Fruit fly (Drosophila melanogaster) whole organism, embryonic: ENCODE data around the gene CG15142.

Experiments used
- Asciz ChIP-seq: fragments of 200-800 bp; sonication (Bioruptor generic); optimal IDR thresholded peaks from 2 replicates; lab custom pipeline; 2017; ENCODE audit warnings: missing biosample characterization, mild to moderate bottlenecking, missing genetic modification characterization, missing genetic modification reagents
- Bgb ChIP-seq: fragments of 200-800 bp; sonication (Bioruptor generic); IDR thresholded peaks from 2 replicates; pipeline ENCODE4 v1.3.6; 2022; ENCODE audit warnings: missing biosample characterization, missing genetic modification characterization; ENCODE audit not compliant: partially characterized antibody
- C15 ChIP-seq: fragments of 200-800 bp; sonication (Bioruptor generic); IDR thresholded peaks from 3 replicates; pipeline ENCODE4 v1.3.6; 2022; ENCODE audit warnings: missing biosample characterization, missing genetic modification characterization
- CG10147 ChIP-seq: fragments of 200-800 bp; sonication (Bioruptor generic); optimal IDR thresholded peaks from 2 replicates; lab custom pipeline; 2019; ENCODE audit warnings: missing biosample characterization, mild to moderate bottlenecking, missing genetic modification characterization, moderate library complexity
- CG10543 ChIP-seq: fragments of 200-800 bp; sonication (Bioruptor generic); optimal IDR thresholded peaks from 3 replicates; lab custom pipeline; 2017; ENCODE audit warnings: missing biosample characterization, mild to moderate bottlenecking, missing genetic modification characterization, moderate library complexity
- CG10654 ChIP-seq: fragments of 200-800 bp; sonication (Bioruptor generic); optimal IDR thresholded peaks from 2 replicates; lab custom pipeline; 2016; ENCODE audit warnings: missing biosample characterization, missing genetic modification characterization
- CG1233 ChIP-seq: fragments of 200-800 bp; sonication (Bioruptor generic); optimal IDR thresholded peaks from 4 replicates; lab custom pipeline; 2018; ENCODE audit warnings: missing biosample characterization, mild to moderate bottlenecking, missing genetic modification characterization
- CG13775 ChIP-seq: fragments of 200-800 bp; sonication (Bioruptor generic); optimal IDR thresholded peaks from 3 replicates; lab custom pipeline; 2017; ENCODE audit warnings: missing biosample characterization, mild to moderate bottlenecking, missing genetic modification characterization
- CG17802 ChIP-seq: fragments of 200-800 bp; sonication (Bioruptor generic); optimal IDR thresholded peaks from 2 replicates; lab custom pipeline; 2018; ENCODE audit warnings: missing biosample characterization, mild to moderate bottlenecking, missing genetic modification characterization, moderate library complexity
- CG2889 ChIP-seq: fragments of 200-800 bp; sonication (Bioruptor generic); IDR thresholded peaks from 3 replicates; pipeline ENCODE4 v1.3.6; 2022; ENCODE audit warnings: missing biosample characterization, missing genetic modification characterization
- CG31224 ChIP-seq: fragments of 200-800 bp; sonication (Bioruptor generic); IDR thresholded peaks from 2 replicates; pipeline ENCODE4 v1.3.6; 2022; ENCODE audit warnings: missing biosample characterization, missing genetic modification characterization
- CG33557 ChIP-seq: fragments of 200-800 bp; sonication (Bioruptor generic); optimal IDR thresholded peaks from 2 replicates; lab custom pipeline; 2019; ENCODE audit warnings: missing biosample characterization, mild to moderate bottlenecking, missing genetic modification characterization, moderate library complexity
- CG42726 ChIP-seq: fragments of 200-800 bp; sonication (Bioruptor generic); IDR thresholded peaks from 2 replicates; pipeline ENCODE4 v1.3.6; 2022; ENCODE audit warnings: missing biosample characterization, missing genetic modification characterization; ENCODE audit not compliant: partially characterized antibody
- CG4360 ChIP-seq: fragments of 200-800 bp; sonication (Bioruptor generic); IDR thresholded peaks from 2 replicates; pipeline ENCODE4 v1.3.6; 2022; ENCODE audit warnings: missing biosample characterization, missing genetic modification characterization
- CG5180 ChIP-seq: fragments of 200-800 bp; sonication (Bioruptor generic); optimal IDR thresholded peaks from 3 replicates; lab custom pipeline; 2017; ENCODE audit warnings: missing biosample characterization, missing genetic modification characterization, mild to moderate bottlenecking, moderate library complexity, missing genetic modification reagents
- CG5245 ChIP-seq: fragments of 200-800 bp; sonication (Bioruptor generic); optimal IDR thresholded peaks from 3 replicates; lab custom pipeline; 2016; ENCODE audit warnings: missing biosample characterization, missing genetic modification characterization
- CG6791 ChIP-seq: fragments of 200-800 bp; sonication (Bioruptor generic); IDR thresholded peaks from 3 replicates; pipeline ENCODE4 v1.3.6; 2022; ENCODE audit warnings: missing biosample characterization, missing genetic modification characterization; ENCODE audit not compliant: partially characterized antibody
- CG7357 ChIP-seq: fragments of 200-800 bp; sonication (Bioruptor generic); IDR thresholded peaks from 3 replicates; pipeline ENCODE4 v1.3.6; 2022; ENCODE audit warnings: missing biosample characterization, missing genetic modification characterization
- CG7839 ChIP-seq: fragments of 200-800 bp; sonication (Bioruptor generic); optimal IDR thresholded peaks from 3 replicates; lab custom pipeline; 2018; ENCODE audit warnings: missing biosample characterization, mild to moderate bottlenecking, missing genetic modification characterization, moderate library complexity
- CG7963 ChIP-seq: fragments of 200-800 bp; sonication (Bioruptor generic); IDR thresholded peaks from 3 replicates; pipeline ENCODE4 v1.3.6; 2022; ENCODE audit warnings: missing biosample characterization, missing genetic modification characterization; ENCODE audit not compliant: partially characterized antibody
- Camta ChIP-seq: fragments of 200-800 bp; sonication (Bioruptor generic); optimal IDR thresholded peaks from 2 replicates; lab custom pipeline; 2016; ENCODE audit warnings: missing biosample characterization, missing genetic modification characterization
- D ChIP-seq, 2 experiments: fragments of 200-800 bp in 1 of 2; fragments of >200 bp in 1 of 2; sonication (Bioruptor generic) in 1 of 2; optimal IDR thresholded peaks; 2 replicates in 1 of 2; 3 replicates in 1 of 2; lab custom pipeline; 2017; ENCODE audit warnings: mild to moderate bottlenecking in 1 of 2, missing biosample characterization in 1 of 2, missing genetic modification characterization in 1 of 2, missing genetic modification reagents in 1 of 2
- Dad ChIP-seq: fragments of 200-800 bp; sonication (Bioruptor generic); optimal IDR thresholded peaks from 3 replicates; lab custom pipeline; 2016; ENCODE audit warnings: missing biosample characterization, missing genetic modification characterization
- Dip2 ChIP-seq: fragments of 200-800 bp; sonication (Bioruptor generic); IDR thresholded peaks from 2 replicates; pipeline ENCODE4 v1.3.6; 2022; ENCODE audit warnings: missing biosample characterization, missing genetic modification characterization
- Dip3 ChIP-seq: fragments of 200-800 bp; sonication (Bioruptor generic); optimal IDR thresholded peaks from 3 replicates; lab custom pipeline; 2016; ENCODE audit warnings: missing biosample characterization, missing genetic modification characterization
- HLH4C ChIP-seq: fragments of 200-800 bp; sonication (Bioruptor generic); IDR thresholded peaks from 3 replicates; pipeline ENCODE4 v1.3.6; 2022; ENCODE audit warnings: missing biosample characterization, missing genetic modification characterization; ENCODE audit not compliant: partially characterized antibody
- Nf-YB ChIP-seq: fragments of 200-800 bp; sonication (Bioruptor generic); optimal IDR thresholded peaks from 3 replicates; lab custom pipeline; 2019; ENCODE audit warnings: missing biosample characterization, mild to moderate bottlenecking, missing genetic modification characterization, moderate library complexity
- Sox100B ChIP-seq: fragments of 200-800 bp; sonication (Bioruptor generic); optimal IDR thresholded peaks from 3 replicates; lab custom pipeline; 2018; ENCODE audit warnings: missing biosample characterization, mild to moderate bottlenecking, missing genetic modification characterization
- Xrp1 ChIP-seq: fragments of 200-800 bp; sonication (Bioruptor generic); IDR thresholded peaks from 2 replicates; pipeline ENCODE4 v1.3.6; 2022; ENCODE audit warnings: missing biosample characterization, missing genetic modification characterization
- al ChIP-seq: fragments of 200-800 bp; sonication (Bioruptor generic); IDR thresholded peaks from 2 replicates; pipeline ENCODE4 v1.3.6; 2022; ENCODE audit warnings: missing biosample characterization, missing genetic modification characterization
- az2 ChIP-seq: fragments of 200-800 bp; sonication (Bioruptor generic); optimal IDR thresholded peaks from 3 replicates; lab custom pipeline; 2016; ENCODE audit warnings: missing biosample characterization, missing genetic modification characterization
- caup ChIP-seq: fragments of 200-800 bp; sonication (Bioruptor generic); optimal IDR thresholded peaks from 3 replicates; lab custom pipeline; 2017; ENCODE audit warnings: missing biosample characterization, mild to moderate bottlenecking, missing genetic modification characterization, moderate library complexity; ENCODE audit not compliant: severe bottlenecking
- corto ChIP-seq: fragments of 200-800 bp; sonication (Bioruptor generic); optimal IDR thresholded peaks from 2 replicates; lab custom pipeline; 2016; ENCODE audit warnings: missing biosample characterization, mild to moderate bottlenecking, missing genetic modification characterization, moderate library complexity
- cwo ChIP-seq: fragments of 200-800 bp; sonication (Bioruptor generic); optimal IDR thresholded peaks from 3 replicates; lab custom pipeline; 2017; ENCODE audit warnings: missing biosample characterization, missing genetic modification characterization, mild to moderate bottlenecking, moderate library complexity, missing genetic modification reagents
- ems ChIP-seq: fragments of 200-800 bp; sonication (Bioruptor generic); optimal IDR thresholded peaks from 3 replicates; lab custom pipeline; 2016; ENCODE audit warnings: missing biosample characterization, missing genetic modification characterization
- exex ChIP-seq: fragments of 200-800 bp; sonication (Bioruptor generic); optimal IDR thresholded peaks from 4 replicates; lab custom pipeline; 2018; ENCODE audit warnings: missing biosample characterization, mild to moderate bottlenecking, missing genetic modification characterization, moderate library complexity
- fd3F ChIP-seq: fragments of 200-800 bp; sonication (Bioruptor generic); optimal IDR thresholded peaks from 2 replicates; lab custom pipeline; 2018; ENCODE audit warnings: missing biosample characterization, mild to moderate bottlenecking, missing genetic modification characterization, moderate library complexity
- ftz-f1 ChIP-seq: fragments of 200-800 bp; sonication (Bioruptor generic); optimal IDR thresholded peaks from 2 replicates; lab custom pipeline; 2016; ENCODE audit warnings: missing biosample characterization, missing genetic modification characterization
- hb ChIP-seq: fragments of 200-800 bp; sonication (Bioruptor generic); IDR thresholded peaks from 3 replicates; pipeline ENCODE4 v1.3.6; 2022; ENCODE audit warnings: missing biosample characterization, missing genetic modification characterization; ENCODE audit not compliant: partially characterized antibody
- mld ChIP-seq: fragments of 200-800 bp; sonication (Bioruptor generic); IDR thresholded peaks from 3 replicates; pipeline ENCODE4 v1.3.6; 2022; ENCODE audit warnings: missing biosample characterization, missing genetic modification characterization; ENCODE audit not compliant: partially characterized antibody
- run ChIP-seq: fragments of 200-800 bp; sonication (Bioruptor generic); optimal IDR thresholded peaks from 3 replicates; lab custom pipeline; 2018; ENCODE audit warnings: missing biosample characterization, mild to moderate bottlenecking, missing genetic modification characterization
- scrt ChIP-seq: fragments of 200-800 bp; sonication (Bioruptor generic); optimal IDR thresholded peaks from 2 replicates; lab custom pipeline; 2018; ENCODE audit warnings: missing biosample characterization, mild to moderate bottlenecking, missing genetic modification characterization, moderate library complexity
- sima ChIP-seq: fragments of 200-800 bp; sonication (Bioruptor generic); optimal IDR thresholded peaks from 2 replicates; lab custom pipeline; 2016; ENCODE audit warnings: missing biosample characterization, missing genetic modification characterization
- unc-4 ChIP-seq: fragments of 200-800 bp; sonication (Bioruptor generic); IDR thresholded peaks from 2 replicates; pipeline ENCODE4 v1.3.6; 2022; ENCODE audit warnings: missing biosample characterization, missing genetic modification characterization; ENCODE audit not compliant: partially characterized antibody
- unpg ChIP-seq: fragments of 200-800 bp; sonication (Bioruptor generic); optimal IDR thresholded peaks from 3 replicates; lab custom pipeline; 2018; ENCODE audit warnings: missing biosample characterization, mild to moderate bottlenecking, missing genetic modification characterization, moderate library complexity
- usp ChIP-seq: fragments of >200 bp; optimal IDR thresholded peaks from 2 replicates; lab custom pipeline; 2017; ENCODE audit warnings: missing biosample characterization, missing genetic modification characterization

Gene CG15142

DNA sequence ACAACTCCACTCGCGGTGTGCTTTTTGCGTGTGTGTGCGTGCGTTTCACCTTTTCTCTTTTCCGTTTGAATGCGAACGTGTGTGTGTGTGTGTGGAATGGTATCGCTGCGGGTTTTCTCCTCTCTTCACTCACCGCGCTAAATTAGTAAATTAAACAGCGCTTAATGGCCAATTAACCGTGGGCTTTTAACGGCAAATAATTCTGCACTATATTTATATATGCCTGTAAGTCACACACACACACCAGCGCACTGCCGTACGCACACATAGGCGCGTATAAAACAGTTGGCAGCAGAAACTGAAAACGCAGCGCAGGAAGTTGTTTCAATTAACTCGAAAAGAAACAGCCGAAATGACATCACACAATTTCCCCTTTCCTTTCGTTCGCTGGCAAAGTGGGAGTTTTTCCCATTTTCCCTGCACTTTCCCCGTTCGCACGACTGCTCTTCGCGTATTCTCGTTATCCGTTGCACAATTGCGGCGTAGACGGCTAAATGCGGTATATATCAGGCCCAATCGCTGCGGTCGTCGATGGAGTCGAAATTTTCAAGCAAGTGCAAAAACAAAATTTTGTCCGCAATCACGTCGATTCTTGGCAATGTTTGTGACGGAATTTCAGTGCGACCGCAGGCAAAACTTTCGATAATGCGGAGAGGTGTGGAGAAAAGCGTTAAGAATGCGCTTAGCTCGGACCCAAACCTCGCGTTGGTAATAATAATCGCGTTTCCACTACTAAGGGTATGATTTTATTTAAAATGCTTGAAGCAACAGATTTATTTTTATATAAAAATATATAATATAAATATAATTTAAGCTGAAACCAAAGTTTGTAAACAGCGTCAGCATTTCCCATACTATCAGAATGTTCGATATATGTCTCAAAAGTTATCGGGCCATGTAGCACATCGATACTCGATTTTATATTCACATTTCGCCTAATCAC lies 25.8 kb downstream of the CG15142 start, which contains the start of gene BicD (continued):
- no peak for TF ChIP-seq az2 (GFP tag; lab: Kevin White, UChicago)
- TF ChIP-seq CG7963 (GFP tag; lab: Robert Waterston, UW): 0 out of 3 replicates have a peak, but pooled peaks have one; percentile 9
- TF ChIP-seq CG17802: peak; percentile 46
- no peak for TF ChIP-seq unpg (GFP tag; lab: Kevin White, UChicago)
- peak; percentile 35; the same call in 1 of the 2 replicates for TF ChIP-seq CG42726 (GFP tag; lab: Robert Waterston, UW)
- TF ChIP-seq Bgb: peak; percentile 56
- TF ChIP-seq Nf-YB: no peak
- TF ChIP-seq run (tag; lab: Kevin White, UChicago): peak; percentile 12
- TF ChIP-seq CG5245 (GFP tag; lab: Kevin White, UChicago): no peak
- TF ChIP-seq CG5180: no peak
- no peak for TF ChIP-seq Xrp1 (GFP tag; lab: Robert Waterston, UW)
- no peak for TF ChIP-seq Sox100B
- no peak for TF ChIP-seq Dip3 (GFP tag; lab: Kevin White, UChicago)
- peak; percentile 80 for TF ChIP-seq HLH4C (GFP tag; lab: Robert Waterston, UW)
- TF ChIP-seq unc-4 (GFP tag; lab: Robert Waterston, UW): peak; percentile 78
- TF ChIP-seq exex (tag; lab: Kevin White, UChicago): peak; percentile 94
- TF ChIP-seq mld (GFP tag; lab: Robert Waterston, UW): no peak
- TF ChIP-seq CG6791: peak; percentile 63; the same call in 1 of the 3 replicates
- TF ChIP-seq cwo: no peak
- no peak for TF ChIP-seq CG31224
- TF ChIP-seq CG2889 (GFP tag; lab: Robert Waterston, UW): no peak
- peak; percentile 22 for TF ChIP-seq scrt (GFP tag; lab: Kevin White, UChicago)
- TF ChIP-seq usp (GFP tag; lab: Kevin White, UChicago): no peak
- no peak for TF ChIP-seq Dip2
- no peak for TF ChIP-seq CG1233
- TF ChIP-seq caup (GFP tag; lab: Kevin White, UChicago): peak; percentile 1
- TF ChIP-seq ftz-f1 (GFP tag; lab: Kevin White, UChicago): no peak
- TF ChIP-seq hb (GFP tag; lab: Robert Waterston, UW): no peak; the same call in 2 of the 3 replicates
- no peak for TF ChIP-seq fd3F
- TF ChIP-seq Dad (GFP tag; lab: Kevin White, UChicago): no peak
- TF ChIP-seq D (optimal IDR thresholded peaks at IDR 0.05; lab: Kevin White, UChicago): peak; percentile 46
- TF ChIP-seq D (GFP tag; optimal IDR thresholded peaks at IDR 0.05; lab: Kevin White, UChicago): no peak
- TF ChIP-seq CG7357 (GFP tag; lab: Robert Waterston, UW): peak; percentile 91
- TF ChIP-seq CG4360 (GFP tag; lab: Robert Waterston, UW): no peak
- TF ChIP-seq CG10147 (GFP tag; lab: Kevin White, UChicago): no peak
- no peak for TF ChIP-seq C15 (GFP tag; lab: Robert Waterston, UW)
- no peak for TF ChIP-seq Camta
- TF ChIP-seq CG7839 (tag; lab: Kevin White, UChicago): no peak
- TF ChIP-seq CG10654: no peak
- TF ChIP-seq corto (GFP tag; lab: Kevin White, UChicago): no peak
- no peak for TF ChIP-seq ems
- no peak for TF ChIP-seq CG33557 (GFP tag; lab: Kevin White, UChicago)
- TF ChIP-seq sima (GFP tag; lab: Kevin White, UChicago): no peak
- TF ChIP-seq CG10543: peak; percentile 12
- no peak for TF ChIP-seq al
- TF ChIP-seq Asciz: no peak
- TF ChIP-seq CG13775 (GFP tag; lab: Kevin White, UChicago): no peak
